Worm (Caenorhabditis elegans): Measurements from ENCODE around the gene sre-47.

The sre-47 gene

ce11 chrII:14016865-14017264, 32.4 kb upstream of the sre-47 start, which contains the start of gene cyp-37A1:
Gene cyp-37A1, minus strand, starts transcription at chrII:14016965.
- TF ChIP-seq elt-3 (tag; optimal IDR thresholded peaks at IDR 0.05): no peak
- no peak for TF ChIP-seq sem-4 (tag; optimal IDR thresholded peaks at IDR 0.05)
- no peak for TF ChIP-seq unc-62 (GFP tag; optimal IDR thresholded peaks at IDR 0.05)
- TF ChIP-seq ztf-4 (tag; optimal IDR thresholded peaks at IDR 0.05): no peak
- no peak for TF ChIP-seq sma-9 (GFP tag; optimal IDR thresholded peaks at IDR 0.05)
- TF ChIP-seq sma-9 (tag; optimal IDR thresholded peaks at IDR 0.05): no peak
- TF ChIP-seq lin-39 (tag; optimal IDR thresholded peaks at IDR 0.05): no peak
- no peak for TF ChIP-seq egl-27 (tag; optimal IDR thresholded peaks at IDR 0.05)
- TF ChIP-seq ztf-1 (GFP tag; conservative IDR thresholded peaks at IDR 0.05): no peak
- no peak for TF ChIP-seq snpc-4 (tag; optimal IDR thresholded peaks at IDR 0.05)
- no peak for TF ChIP-seq nhr-77 (tag; optimal IDR thresholded peaks at IDR 0.05)
- no peak for TF ChIP-seq mab-5 (tag; optimal IDR thresholded peaks at IDR 0.05)
- TF ChIP-seq mdl-1 (tag; optimal IDR thresholded peaks at IDR 0.05): no peak
- no peak for TF ChIP-seq blmp-1 (tag; optimal IDR thresholded peaks at IDR 0.05; ENCODE audit: insufficient read depth)
- no peak for TF ChIP-seq nhr-129 (tag; optimal IDR thresholded peaks at IDR 0.05)
- TF ChIP-seq nhr-25 (tag; optimal IDR thresholded peaks at IDR 0.05): no peak

- no peak for TF ChIP-seq nhr-237 (tag; optimal IDR thresholded peaks at IDR 0.05)
- no peak for TF ChIP-seq mdl-1 (tag; optimal IDR thresholded peaks at IDR 0.05)
- TF ChIP-seq snpc-4 (tag; optimal IDR thresholded peaks at IDR 0.05): no peak
- no peak for TF ChIP-seq nhr-129 (tag; optimal IDR thresholded peaks at IDR 0.05)
- TF ChIP-seq nhr-21 (tag; optimal IDR thresholded peaks at IDR 0.05): no peak
- TF ChIP-seq nhr-6 (tag; optimal IDR thresholded peaks at IDR 0.05): no peak
- TF ChIP-seq elt-3 (tag; optimal IDR thresholded peaks at IDR 0.05): no peak
- TF ChIP-seq mab-5 (tag; optimal IDR thresholded peaks at IDR 0.05): no peak
- TF ChIP-seq ztf-4 (tag; optimal IDR thresholded peaks at IDR 0.05): no peak
- TF ChIP-seq nhr-10 (tag; optimal IDR thresholded peaks at IDR 0.05): no peak
- TF ChIP-seq egl-27 (tag; optimal IDR thresholded peaks at IDR 0.05): no peak
- no peak for TF ChIP-seq lsy-2 (tag; optimal IDR thresholded peaks at IDR 0.05)
- TF ChIP-seq lin-11 (tag; optimal IDR thresholded peaks at IDR 0.05): no peak
- no peak for TF ChIP-seq nhr-11 (tag; optimal IDR thresholded peaks at IDR 0.05)
- TF ChIP-seq fos-1 (tag; optimal IDR thresholded peaks at IDR 0.05): no peak
- no peak for TF ChIP-seq ama-1 (optimal IDR thresholded peaks at IDR 0.05)
- TF ChIP-seq ceh-16 (tag; optimal IDR thresholded peaks at IDR 0.05): no peak
These were observed 30.2 kb upstream of the sre-47 start for ce11 chrII:14014637-14015036.

DNA sequence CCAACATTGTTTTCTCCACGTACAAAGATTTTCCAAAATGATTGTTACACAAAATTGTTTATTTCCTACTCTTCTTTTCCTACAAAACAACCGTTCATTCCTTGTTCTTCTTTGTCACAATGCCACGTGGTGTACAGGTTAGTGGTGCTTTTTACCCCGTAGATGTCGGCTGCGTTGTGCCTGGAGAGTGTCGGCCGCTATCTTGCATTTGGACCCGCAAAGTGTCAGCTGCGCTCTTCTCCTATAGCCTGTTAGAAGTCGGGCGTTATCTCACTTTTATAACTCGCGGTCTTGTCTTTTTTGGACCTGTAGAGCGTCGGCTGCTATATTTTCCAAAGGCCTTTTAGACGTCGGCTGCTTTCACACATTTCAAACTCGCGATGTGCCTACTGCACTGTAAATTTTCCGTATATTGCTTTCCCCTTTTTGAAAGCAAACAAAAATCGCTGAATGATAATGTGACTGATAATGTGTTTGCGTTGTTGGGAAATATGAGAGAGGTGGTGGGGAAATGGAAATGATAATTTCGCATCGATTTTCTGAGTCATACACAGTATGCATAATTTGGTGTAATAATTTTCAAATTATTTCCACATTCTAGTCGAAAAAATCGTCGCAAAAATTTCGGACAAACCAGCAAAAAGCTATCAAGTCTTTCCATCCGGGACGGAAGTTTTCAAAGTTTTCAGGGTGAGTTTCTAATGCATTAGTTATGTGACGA, 26.4 kb upstream of the sre-47 start, which contains the start of gene F01D5.8:
Gene F01D5.8 (plus strand): TSS at position 51 of the 721 bp plus-strand sequence.
- TF ChIP-seq unc-62 (GFP tag; optimal IDR thresholded peaks at IDR 0.05): no peak
- no peak for TF ChIP-seq Y55F3AM.14 (GFP tag; optimal IDR thresholded peaks at IDR 0.05)
- TF ChIP-seq sem-4 (tag; optimal IDR thresholded peaks at IDR 0.05): no peak
- TF ChIP-seq sma-9 (GFP tag; optimal IDR thresholded peaks at IDR 0.05): no peak
- no peak for TF ChIP-seq sma-9 (tag; optimal IDR thresholded peaks at IDR 0.05)
- TF ChIP-seq mbf-1 (tag; optimal IDR thresholded peaks at IDR 0.05): no peak
- no peak for TF ChIP-seq egl-27 (tag; optimal IDR thresholded peaks at IDR 0.05)
- TF ChIP-seq nhr-129 (tag; optimal IDR thresholded peaks at IDR 0.05): no peak
- TF ChIP-seq fos-1 (tag; optimal IDR thresholded peaks at IDR 0.05): peak; percentile 75
- no peak for TF ChIP-seq crh-2 (tag; optimal IDR thresholded peaks at IDR 0.05)
- peak; percentile 47 for TF ChIP-seq snpc-4 (tag; optimal IDR thresholded peaks at IDR 0.05)

DNA sequence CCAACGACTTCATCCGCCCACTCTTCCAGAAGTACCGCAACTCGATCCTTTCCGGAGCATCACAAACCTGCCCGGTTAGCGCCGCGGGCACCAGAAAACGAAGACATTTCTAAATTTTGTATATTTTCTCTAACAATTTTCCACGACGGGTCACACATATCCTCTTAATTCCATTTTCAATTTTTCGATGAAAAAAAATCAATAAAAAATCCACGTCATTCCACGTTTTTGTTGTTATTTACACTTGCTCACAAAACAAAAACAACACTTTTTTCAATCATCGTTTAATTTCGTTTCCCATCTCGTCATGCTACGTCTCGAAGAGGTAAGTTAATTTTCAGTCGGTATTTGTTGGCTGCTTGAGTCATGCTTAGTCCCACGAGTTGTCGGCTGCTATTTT, 23.9 kb upstream of the sre-47 start, which contains the start of gene F01D5.7:
Gene F01D5.7 (plus strand): TSS at position 301 of the 400 bp plus-strand sequence.
- TF ChIP-seq ztf-4 (tag; optimal IDR thresholded peaks at IDR 0.05): no peak
- TF ChIP-seq mbf-1 (tag; optimal IDR thresholded peaks at IDR 0.05): no peak
- no peak for TF ChIP-seq lin-13 (GFP tag; optimal IDR thresholded peaks at IDR 0.05)
- no peak for TF ChIP-seq mab-5 (tag; optimal IDR thresholded peaks at IDR 0.05)
- no peak for TF ChIP-seq blmp-1 (tag; optimal IDR thresholded peaks at IDR 0.05; ENCODE audit: insufficient read depth)
- no peak for TF ChIP-seq ceh-82 (tag; optimal IDR thresholded peaks at IDR 0.05)
- no peak for TF ChIP-seq ztf-11 (tag; optimal IDR thresholded peaks at IDR 0.05)
- no peak for TF ChIP-seq F13H6.1 (tag; optimal IDR thresholded peaks at IDR 0.05)
- TF ChIP-seq sem-4 (tag; optimal IDR thresholded peaks at IDR 0.05): no peak
- no peak for TF ChIP-seq ceh-16 (tag; optimal IDR thresholded peaks at IDR 0.05)
- no peak for TF ChIP-seq lsy-2 (tag; optimal IDR thresholded peaks at IDR 0.05)
- no peak for TF ChIP-seq mdl-1 (tag; optimal IDR thresholded peaks at IDR 0.05)
- no peak for TF ChIP-seq alr-1 (tag; optimal IDR thresholded peaks at IDR 0.05)
- no peak for TF ChIP-seq fos-1 (tag; optimal IDR thresholded peaks at IDR 0.05)
- no peak for TF ChIP-seq nhr-6 (tag; optimal IDR thresholded peaks at IDR 0.05)

Measured in whole organism, L2 larva.